Fruit fly (Drosophila melanogaster) whole organism, wandering third instar larva: Measurements from ENCODE around the gene spri.

Source experiments
- Abd-B ChIP-seq: fragments of >200 bp; optimal IDR thresholded peaks from 2 replicates; lab custom pipeline; 2017; ENCODE audit warnings: missing biosample characterization, missing genetic modification characterization
- CG32264 ChIP-seq: fragments of 200-800 bp; sonication (Bioruptor generic); optimal IDR thresholded peaks from 2 replicates; lab custom pipeline; 2016; ENCODE audit warnings: missing biosample characterization, missing genetic modification characterization
- CG9705 ChIP-seq: fragments of 200-800 bp; sonication (Bioruptor generic); optimal IDR thresholded peaks from 2 replicates; lab custom pipeline; 2018; ENCODE audit warnings: missing biosample characterization, mild to moderate bottlenecking, missing genetic modification characterization
- CrebA ChIP-seq: fragments of 200-800 bp; sonication (Bioruptor generic); optimal IDR thresholded peaks from 2 replicates; lab custom pipeline; 2016; ENCODE audit warnings: missing biosample characterization, mild to moderate bottlenecking, missing genetic modification characterization, borderline replicate concordance
- Dfd ChIP-seq: fragments of >200 bp; optimal IDR thresholded peaks from 2 replicates; lab custom pipeline; 2017; ENCODE audit warnings: missing biosample characterization, missing genetic modification characterization
- Dif ChIP-seq: fragments of 200-275, 200-300 bp; sonication (Bioruptor generic); optimal IDR thresholded peaks from 2 replicates; lab custom pipeline; 2018; ENCODE audit warnings: missing biosample characterization, missing genetic modification characterization; ENCODE audit not compliant: partially characterized antibody
- GATAd ChIP-seq: sonication (Bioruptor generic); optimal IDR thresholded peaks from 2 replicates; lab custom pipeline; 2016; ENCODE audit warnings: missing biosample characterization, missing genetic modification characterization
- HLH106 ChIP-seq: fragments of 200-800 bp; optimal IDR thresholded peaks from 3 replicates; lab custom pipeline; 2019; ENCODE audit warnings: missing biosample characterization, mild to moderate bottlenecking, missing genetic modification characterization, moderate library complexity
- Hnf4 ChIP-seq: fragments of 200-800 bp; sonication (Bioruptor generic); optimal IDR thresholded peaks from 2 replicates; lab custom pipeline; 2016; ENCODE audit warnings: missing biosample characterization, mild to moderate bottlenecking, missing genetic modification characterization
- Hr78 ChIP-seq: fragments of >200 bp; optimal IDR thresholded peaks from 2 replicates; lab custom pipeline; 2017; ENCODE audit warnings: missing biosample characterization, missing genetic modification characterization
- Hr83 ChIP-seq: fragments of 200-300 bp; sonication (Bioruptor generic); optimal IDR thresholded peaks from 2 replicates; lab custom pipeline; 2016; ENCODE audit warnings: missing biosample characterization, mild to moderate bottlenecking, missing genetic modification characterization, moderate library complexity; ENCODE audit not compliant: poor library complexity, severe bottlenecking
- Jra ChIP-seq: sonication (Bioruptor generic); optimal IDR thresholded peaks from 2 replicates; lab custom pipeline; 2016; ENCODE audit warnings: missing biosample characterization, missing genetic modification characterization
- Mio ChIP-seq: sonication (Bioruptor generic); optimal IDR thresholded peaks from 2 replicates; lab custom pipeline; 2016; ENCODE audit warnings: missing biosample characterization, missing genetic modification characterization
- Myc ChIP-seq: fragments of >200 bp; optimal IDR thresholded peaks from 2 replicates; lab custom pipeline; 2017
- N ChIP-seq: fragments of >200 bp; optimal IDR thresholded peaks from 2 replicates; lab custom pipeline; 2018; ENCODE audit warnings: missing biosample characterization, missing external identifiers, missing genetic modification characterization
- OdsH ChIP-seq: fragments of 200-800 bp; sonication (Bioruptor generic); optimal IDR thresholded peaks from 2 replicates; lab custom pipeline; 2016; ENCODE audit warnings: missing biosample characterization, mild to moderate bottlenecking, missing genetic modification characterization
- Rel ChIP-seq, 2 experiments: fragments of 200-800 bp; sonication (Bioruptor generic) in 1 of 2; optimal IDR thresholded peaks; 2 replicates in 1 of 2; 3 replicates in 1 of 2; lab custom pipeline; 2016 to 2019; ENCODE audit warnings: mild to moderate bottlenecking in 2 of 2, missing biosample characterization in 2 of 2, missing genetic modification characterization in 2 of 2, moderate library complexity in 1 of 2
- Sp1 ChIP-seq: fragments of 200-800 bp; sonication (Bioruptor generic); optimal IDR thresholded peaks from 3 replicates; lab custom pipeline; 2019; ENCODE audit warnings: missing biosample characterization, mild to moderate bottlenecking, missing genetic modification characterization, moderate library complexity
- Vsx2 ChIP-seq: fragments of 200-300, 225-300 bp; sonication (Bioruptor generic); optimal IDR thresholded peaks from 2 replicates; lab custom pipeline; 2018; ENCODE audit warnings: missing biosample characterization, missing genetic modification characterization; ENCODE audit not compliant: partially characterized antibody
- br ChIP-seq: fragments of 200-800 bp; sonication (Bioruptor generic); optimal IDR thresholded peaks from 2 replicates; lab custom pipeline; 2016; ENCODE audit warnings: missing biosample characterization, missing genetic modification characterization
- brk ChIP-seq: fragments of 200-800 bp; sonication (Bioruptor generic); optimal IDR thresholded peaks from 2 replicates; lab custom pipeline; 2016; ENCODE audit warnings: missing biosample characterization, mild to moderate bottlenecking, missing genetic modification characterization
- dl ChIP-seq, 2 experiments: fragments of 175-275, 200-275 bp in 1 of 2; fragments of 200-275 bp in 1 of 2; sonication (Bioruptor generic); optimal IDR thresholded peaks; lab custom pipeline; 2018; ENCODE audit warnings: mild to moderate bottlenecking in 2 of 2, missing biosample characterization in 2 of 2, missing genetic modification characterization in 2 of 2, moderate library complexity in 2 of 2; ENCODE audit not compliant: partially characterized antibody in 2 of 2, insufficient read depth in 1 of 2
- dmrt93B ChIP-seq: fragments of 200-800 bp; sonication (Bioruptor generic); optimal IDR thresholded peaks from 2 replicates; lab custom pipeline; 2018; ENCODE audit warnings: missing biosample characterization, mild to moderate bottlenecking, missing genetic modification characterization
- dsf ChIP-seq: sonication (Bioruptor generic); optimal IDR thresholded peaks from 2 replicates; lab custom pipeline; 2016; ENCODE audit warnings: missing biosample characterization, missing genetic modification characterization, borderline replicate concordance
- ey ChIP-seq: fragments of 200-800 bp; sonication (Bioruptor generic); optimal IDR thresholded peaks from 2 replicates; lab custom pipeline; 2016; ENCODE audit warnings: missing biosample characterization, missing genetic modification characterization
- foxo ChIP-seq, 2 experiments: fragments of 200-800 bp; sonication (Bioruptor generic); optimal IDR thresholded peaks; 2 replicates in 1 of 2; 3 replicates in 1 of 2; lab custom pipeline; 2016 to 2017; ENCODE audit warnings: missing biosample characterization in 2 of 2, missing genetic modification characterization in 2 of 2
- fru ChIP-seq: fragments of 200-800 bp; sonication (Bioruptor generic); optimal IDR thresholded peaks from 3 replicates; lab custom pipeline; 2016; ENCODE audit warnings: missing biosample characterization, mild to moderate bottlenecking, missing genetic modification characterization
- h ChIP-seq: fragments of 200-800 bp; sonication (Bioruptor generic); optimal IDR thresholded peaks from 3 replicates; lab custom pipeline; 2016; ENCODE audit warnings: missing biosample characterization, mild to moderate bottlenecking, missing genetic modification characterization
- jim ChIP-seq: fragments of 175-275, 200-325 bp; sonication (Bioruptor generic); optimal IDR thresholded peaks from 2 replicates; lab custom pipeline; 2016; ENCODE audit warnings: missing biosample characterization, mild to moderate bottlenecking, missing genetic modification characterization
- lola ChIP-seq: fragments of >200 bp; optimal IDR thresholded peaks from 2 replicates; lab custom pipeline; 2017; ENCODE audit warnings: missing biosample characterization, missing genetic modification characterization
- pan ChIP-seq: fragments of >200 bp; optimal IDR thresholded peaks from 2 replicates; lab custom pipeline; 2017
- psq ChIP-seq: fragments of 200-800 bp; sonication (Bioruptor generic); optimal IDR thresholded peaks from 3 replicates; lab custom pipeline; 2017; ENCODE audit warnings: missing biosample characterization, mild to moderate bottlenecking, missing genetic modification characterization, moderate library complexity
- rgr ChIP-seq: fragments of 200-800 bp; sonication (Bioruptor generic); optimal IDR thresholded peaks from 3 replicates; lab custom pipeline; 2016; ENCODE audit warnings: missing biosample characterization, mild to moderate bottlenecking, missing genetic modification characterization
- sage ChIP-seq: fragments of 200-800 bp; sonication (Bioruptor generic); optimal IDR thresholded peaks from 2 replicates; lab custom pipeline; 2016; ENCODE audit warnings: missing biosample characterization, mild to moderate bottlenecking, missing genetic modification characterization
- sv ChIP-seq: fragments of 200-800 bp; sonication (Bioruptor generic); optimal IDR thresholded peaks from 3 replicates; lab custom pipeline; 2016; ENCODE audit warnings: missing biosample characterization, missing genetic modification characterization
- tai ChIP-seq: sonication (Bioruptor generic); optimal IDR thresholded peaks from 2 replicates; lab custom pipeline; 2016; ENCODE audit warnings: missing biosample characterization, missing genetic modification characterization
- usp ChIP-seq: fragments of >200 bp; optimal IDR thresholded peaks from 2 replicates; lab custom pipeline; 2017; ENCODE audit warnings: missing biosample characterization, missing genetic modification characterization
- woc ChIP-seq: sonication (Bioruptor generic); optimal IDR thresholded peaks from 2 replicates; lab custom pipeline; 2016; ENCODE audit warnings: missing biosample characterization, mild to moderate bottlenecking, missing genetic modification characterization

spri gene

dm6 chrX:10587445-10587844 is 2.2 kb upstream of the spri start:
- TF ChIP-seq GATAd (GFP tag; lab: Kevin White, UChicago) (no peak), Hr78 (GFP tag; lab: Kevin White, UChicago) (no peak), Abd-B (GFP tag; lab: Kevin White, UChicago) (no peak), br (GFP tag; lab: Kevin White, UChicago) (peak; percentile 16), Sp1 (GFP tag; lab: Kevin White, UChicago) (no peak), psq (GFP tag; lab: Kevin White, UChicago) (no peak), foxo (GFP tag; optimal IDR thresholded peaks at IDR 0.05; lab: Kevin White, UChicago) (no peak), pan (lab: Kevin White, UChicago) (no peak), ey (GFP tag; lab: Kevin White, UChicago) (peak; percentile 20), Hr83 (GFP tag; lab: Kevin White, UChicago) (no peak), HLH106 (tag; lab: Kevin White, UChicago) (peak; percentile 17), woc (GFP tag; lab: Kevin White, UChicago) (no peak), rgr (no peak), usp (GFP tag; lab: Kevin White, UChicago) (no peak), h (GFP tag; lab: Kevin White, UChicago) (no peak), dmrt93B (GFP tag; lab: Kevin White, UChicago) (no peak)

- TF ChIP-seq dmrt93B (GFP tag; lab: Kevin White, UChicago) (no peak), Myc (lab: Kevin White, UChicago) (no peak), Hr83 (GFP tag; lab: Kevin White, UChicago) (no peak), psq (GFP tag; lab: Kevin White, UChicago) (no peak), woc (GFP tag; lab: Kevin White, UChicago) (no peak), jim (GFP tag; lab: Kevin White, UChicago) (no peak), CG9705 (no peak)
These were observed 951 bp upstream of the spri start for dm6 chrX:10586173-10586572.

- TF ChIP-seq Myc (lab: Kevin White, UChicago) (no peak), tai (GFP tag; lab: Kevin White, UChicago) (peak; percentile 88), Mio (GFP tag; lab: Kevin White, UChicago) (peak; percentile 24), fru (GFP tag; lab: Kevin White, UChicago) (peak; percentile 97), Sp1 (GFP tag; lab: Kevin White, UChicago) (peak; percentile 92), CG9705 (peak; percentile 55), dsf (GFP tag; lab: Kevin White, UChicago) (peak; percentile 38), dmrt93B (GFP tag; lab: Kevin White, UChicago) (peak; percentile 84), Hr83 (GFP tag; lab: Kevin White, UChicago) (no peak), lola (no peak), HLH106 (tag; lab: Kevin White, UChicago) (peak; percentile 94), Jra (GFP tag; lab: Kevin White, UChicago) (peak; percentile 70), Dfd (GFP tag; lab: Kevin White, UChicago) (no peak), sage (GFP tag; lab: Kevin White, UChicago) (peak; percentile 89), woc (GFP tag; lab: Kevin White, UChicago) (peak; percentile 90), Abd-B (GFP tag; lab: Kevin White, UChicago) (no peak), h (GFP tag; lab: Kevin White, UChicago) (peak; percentile 95), Rel (GFP tag; optimal IDR thresholded peaks at IDR 0.05; lab: Kevin White, UChicago) (peak; percentile 42), Rel (tag; optimal IDR thresholded peaks at IDR 0.05; lab: Kevin White, UChicago) (peak; percentile 19), GATAd (GFP tag; lab: Kevin White, UChicago) (peak; percentile 47), pan (lab: Kevin White, UChicago) (no peak), N (no peak), jim (GFP tag; lab: Kevin White, UChicago) (no peak), CG32264 (GFP tag; lab: Kevin White, UChicago) (peak; percentile 81), OdsH (GFP tag; lab: Kevin White, UChicago) (peak; percentile 89), brk (GFP tag; lab: Kevin White, UChicago) (peak; percentile 74), usp (GFP tag; lab: Kevin White, UChicago) (no peak), dl (GFP tag; optimal IDR thresholded peaks at IDR 0.05; lab: Kevin White, UChicago; ENCODE audit: insufficient read depth in 1 of 2, partially characterized antibody in 2 of 2) (no peak), Hnf4 (peak; percentile 84), ey (GFP tag; lab: Kevin White, UChicago) (peak; percentile 93), CrebA (GFP tag; lab: Kevin White, UChicago) (peak; percentile 21), Dif (GFP tag; lab: Kevin White, UChicago) (no peak), Vsx2 (no peak), br (GFP tag; lab: Kevin White, UChicago) (peak; percentile 92), psq (GFP tag; lab: Kevin White, UChicago) (peak; percentile 94), rgr (peak; percentile 90), Hr78 (GFP tag; lab: Kevin White, UChicago) (no peak), foxo (GFP tag; optimal IDR thresholded peaks at IDR 0.05; lab: Kevin White, UChicago) (peak; percentile 35 to 96), sv (GFP tag; lab: Kevin White, UChicago) (no peak)
These were observed 761 bp downstream of the spri start for dm6 chrX:10584461-10584860.
